Fruit fly (Drosophila melanogaster): ENCODE measurements around the gene nrm.

Gene nrm

DNA sequence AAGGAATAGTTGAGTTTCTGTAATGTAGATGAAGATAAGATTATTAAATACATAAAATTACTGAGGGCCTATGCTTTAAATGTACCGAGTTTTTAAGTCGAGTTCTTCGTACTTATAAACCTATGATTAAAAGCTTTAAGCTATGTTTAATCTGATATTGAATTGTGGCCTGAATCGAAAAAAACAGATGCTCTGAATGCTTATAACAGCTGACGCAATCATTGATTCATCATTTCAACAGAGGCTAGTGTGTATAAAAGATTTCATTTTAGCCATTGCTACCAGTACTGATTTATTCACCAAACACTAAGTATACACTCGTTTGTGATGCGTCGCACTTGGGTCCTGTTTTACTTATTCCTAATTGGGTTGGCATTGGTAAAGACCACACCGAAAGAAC is 10.8 kb upstream of the nrm start, which contains the start of gene CG32457:
Gene CG32457 (plus strand): TSS at position 301 of the 400 bp plus-strand sequence.
- TF ChIP-seq cnc (optimal IDR thresholded peaks at IDR 0.05): no peak
- TF ChIP-seq CG5204 (GFP tag; optimal IDR thresholded peaks at IDR 0.05): no peak
- TF ChIP-seq bab1 (GFP tag; optimal IDR thresholded peaks at IDR 0.05): no peak
- no peak for TF ChIP-seq tj (GFP tag; optimal IDR thresholded peaks at IDR 0.05)
- no peak for TF ChIP-seq pad (GFP tag; optimal IDR thresholded peaks at IDR 0.05)
- no peak for TF ChIP-seq CG7101 (tag; optimal IDR thresholded peaks at IDR 0.05)
- no peak for TF ChIP-seq CG7045 (GFP tag; optimal IDR thresholded peaks at IDR 0.05)
- no peak for TF ChIP-seq toe (GFP tag; optimal IDR thresholded peaks at IDR 0.05)
- TF ChIP-seq Hr96 (GFP tag; optimal IDR thresholded peaks at IDR 0.05): no peak
- no peak for TF ChIP-seq CG11617 (GFP tag; optimal IDR thresholded peaks at IDR 0.05)
- no peak for TF ChIP-seq CG1620 (GFP tag; optimal IDR thresholded peaks at IDR 0.05)
- TF ChIP-seq Crg-1 (GFP tag; optimal IDR thresholded peaks at IDR 0.05): no peak
- no peak for TF ChIP-seq CG33017 (tag; optimal IDR thresholded peaks at IDR 0.05)

DNA sequence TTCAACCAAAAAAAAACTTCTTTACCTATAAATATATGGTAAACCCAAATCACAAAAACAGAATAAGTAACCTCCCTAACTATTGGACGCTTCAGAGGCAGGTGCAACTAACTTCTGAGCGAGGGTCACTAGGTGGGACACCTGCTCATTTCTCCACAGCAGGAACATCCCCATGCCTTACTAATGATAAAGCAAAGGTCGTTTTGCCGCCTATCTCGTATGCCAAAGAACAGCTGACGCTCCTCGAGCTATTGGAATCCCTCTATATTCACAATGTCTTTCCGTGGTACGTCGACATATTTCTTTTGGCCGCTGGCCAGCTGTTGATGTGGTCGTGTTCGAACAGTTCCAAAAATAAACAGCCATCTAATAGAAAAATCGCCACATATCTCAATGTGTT is 8.7 kb upstream of the nrm start:
- no peak for TF ChIP-seq cic (GFP tag; optimal IDR thresholded peaks at IDR 0.05)
- no peak for TF ChIP-seq Hr96 (GFP tag; optimal IDR thresholded peaks at IDR 0.05)
- no peak for TF ChIP-seq kay (GFP tag; ENCODE audit: borderline replicate concordance)
- TF ChIP-seq CG33017 (tag; optimal IDR thresholded peaks at IDR 0.05): no peak

DNA sequence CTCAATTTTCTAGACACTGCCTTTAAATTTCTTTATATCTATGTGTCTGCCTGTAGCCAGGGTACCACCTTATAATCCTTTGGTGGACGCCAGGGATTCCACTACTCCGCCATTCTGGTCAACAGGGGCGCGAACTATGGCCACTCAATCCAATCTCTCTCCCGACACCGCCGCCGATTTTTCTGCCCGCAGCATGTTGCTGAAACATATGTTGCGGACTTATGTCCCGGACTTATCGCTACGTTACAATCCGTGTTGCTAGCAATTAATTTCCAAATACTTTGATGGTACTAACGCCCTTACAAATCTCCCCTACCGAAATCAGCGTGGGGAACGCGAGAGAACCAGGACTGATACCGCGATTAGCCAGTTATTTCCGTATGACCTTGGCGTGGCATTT is 7.0 kb downstream of the nrm start:
- TF ChIP-seq CG33017 (tag; optimal IDR thresholded peaks at IDR 0.05) (no peak), Clk (GFP tag; optimal IDR thresholded peaks at IDR 0.05) (no peak), cnc (optimal IDR thresholded peaks at IDR 0.05) (no peak), Crg-1 (GFP tag; optimal IDR thresholded peaks at IDR 0.05) (no peak), cic (GFP tag; optimal IDR thresholded peaks at IDR 0.05) (no peak), toe (GFP tag; optimal IDR thresholded peaks at IDR 0.05) (no peak), CG14711 (tag; optimal IDR thresholded peaks at IDR 0.05) (no peak)

DNA sequence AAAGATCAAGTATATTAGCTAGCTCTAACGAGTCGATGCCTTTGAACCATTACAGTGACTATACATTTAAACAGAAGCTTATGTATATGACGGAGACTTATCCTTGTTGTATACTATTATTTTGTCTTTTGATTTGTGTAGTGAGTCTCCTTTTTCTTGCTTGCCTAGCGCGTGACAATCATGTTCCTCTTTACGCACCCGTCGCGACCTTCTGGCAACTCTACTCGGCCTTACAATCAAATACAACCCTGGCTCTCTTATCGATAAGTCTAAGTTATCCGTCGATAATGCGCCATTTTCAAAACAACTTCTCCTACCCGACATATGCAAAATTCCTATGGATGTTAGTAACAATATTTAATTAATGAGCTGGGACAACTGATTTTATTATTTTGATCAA is 17.5 kb downstream of the nrm start:
- no peak for TF ChIP-seq CG5204 (GFP tag; optimal IDR thresholded peaks at IDR 0.05)
- no peak for TF ChIP-seq Clk (GFP tag; optimal IDR thresholded peaks at IDR 0.05)
- TF ChIP-seq ovo (GFP tag; optimal IDR thresholded peaks at IDR 0.05): no peak
- TF ChIP-seq pad (GFP tag; optimal IDR thresholded peaks at IDR 0.05): no peak
- TF ChIP-seq tj (GFP tag; optimal IDR thresholded peaks at IDR 0.05): no peak
- no peak for TF ChIP-seq bab1 (GFP tag; optimal IDR thresholded peaks at IDR 0.05)
- no peak for TF ChIP-seq toe (GFP tag; optimal IDR thresholded peaks at IDR 0.05)
- TF ChIP-seq cnc (optimal IDR thresholded peaks at IDR 0.05): no peak
- no peak for TF ChIP-seq CG12768 (GFP tag; optimal IDR thresholded peaks at IDR 0.05)
- no peak for TF ChIP-seq CG33017 (tag; optimal IDR thresholded peaks at IDR 0.05)
- TF ChIP-seq cic (GFP tag; optimal IDR thresholded peaks at IDR 0.05): no peak
- no peak for TF ChIP-seq CG14711 (tag; optimal IDR thresholded peaks at IDR 0.05)

DNA sequence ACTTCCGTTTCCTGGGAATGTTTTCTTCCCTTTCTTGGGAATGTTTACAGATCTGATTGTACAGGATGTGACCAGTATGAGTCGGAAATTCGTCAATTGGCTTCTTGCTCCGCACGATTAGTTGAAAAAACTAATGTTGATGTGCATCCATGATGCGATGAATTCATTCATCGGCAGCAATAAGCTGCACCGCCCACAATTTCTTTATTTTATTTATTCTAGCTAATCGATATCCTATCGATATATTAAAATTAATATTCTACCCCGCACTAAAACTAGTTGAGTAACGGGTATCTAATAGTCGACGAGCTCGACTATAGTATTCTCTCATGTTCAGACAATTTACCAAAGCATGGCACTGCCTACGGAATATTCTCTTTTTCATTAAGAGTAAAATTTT is 23.1 kb downstream of the nrm start:
- no peak for TF ChIP-seq CG33017 (tag; optimal IDR thresholded peaks at IDR 0.05)
- TF ChIP-seq kay (GFP tag; ENCODE audit: borderline replicate concordance): no peak

DNA sequence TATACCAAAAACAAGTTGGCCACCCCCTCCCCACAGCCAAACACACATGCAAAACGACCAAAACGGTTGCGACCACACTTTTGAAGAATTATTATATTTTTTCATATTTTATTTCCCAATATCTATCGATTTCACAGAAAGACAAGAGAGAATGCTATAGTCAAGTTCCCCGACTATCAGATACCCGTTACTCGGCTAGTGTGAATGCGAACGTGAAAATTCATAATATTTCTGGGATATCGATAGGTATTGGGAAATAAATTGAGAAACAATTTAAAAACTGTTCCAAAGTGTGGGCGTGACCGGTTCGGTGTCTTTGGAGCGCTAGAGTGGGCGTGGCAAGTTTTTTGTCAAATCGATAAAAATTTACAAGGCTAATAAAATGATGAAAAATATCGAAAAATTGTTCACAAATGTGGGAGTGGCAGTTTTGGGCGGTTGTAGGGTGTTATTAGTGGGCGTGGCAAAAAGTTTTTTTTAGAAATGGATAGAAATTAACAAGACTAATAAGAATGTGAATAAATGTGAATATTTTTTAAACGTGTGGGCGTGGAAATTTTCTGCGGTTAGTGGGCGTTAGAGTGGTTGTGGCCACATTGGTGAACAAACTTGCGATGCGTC is 24.3 kb downstream of the nrm start:
- TF ChIP-seq Hr96 (GFP tag; optimal IDR thresholded peaks at IDR 0.05): no peak
- TF ChIP-seq CG11617 (GFP tag; optimal IDR thresholded peaks at IDR 0.05): no peak
- no peak for TF ChIP-seq cnc (optimal IDR thresholded peaks at IDR 0.05)
- TF ChIP-seq CG5204 (GFP tag; optimal IDR thresholded peaks at IDR 0.05): no peak
- no peak for TF ChIP-seq pad (GFP tag; optimal IDR thresholded peaks at IDR 0.05)
- no peak for TF ChIP-seq CG12768 (GFP tag; optimal IDR thresholded peaks at IDR 0.05)
- TF ChIP-seq toe (GFP tag; optimal IDR thresholded peaks at IDR 0.05): no peak
- no peak for TF ChIP-seq CG14711 (tag; optimal IDR thresholded peaks at IDR 0.05)
- TF ChIP-seq bab1 (GFP tag; optimal IDR thresholded peaks at IDR 0.05): no peak
- TF ChIP-seq CG7045 (GFP tag; optimal IDR thresholded peaks at IDR 0.05): no peak
- TF ChIP-seq kay (GFP tag; ENCODE audit: borderline replicate concordance): no peak
- TF ChIP-seq Crg-1 (GFP tag; optimal IDR thresholded peaks at IDR 0.05): no peak
- no peak for TF ChIP-seq CG7101 (tag; optimal IDR thresholded peaks at IDR 0.05)

DNA sequence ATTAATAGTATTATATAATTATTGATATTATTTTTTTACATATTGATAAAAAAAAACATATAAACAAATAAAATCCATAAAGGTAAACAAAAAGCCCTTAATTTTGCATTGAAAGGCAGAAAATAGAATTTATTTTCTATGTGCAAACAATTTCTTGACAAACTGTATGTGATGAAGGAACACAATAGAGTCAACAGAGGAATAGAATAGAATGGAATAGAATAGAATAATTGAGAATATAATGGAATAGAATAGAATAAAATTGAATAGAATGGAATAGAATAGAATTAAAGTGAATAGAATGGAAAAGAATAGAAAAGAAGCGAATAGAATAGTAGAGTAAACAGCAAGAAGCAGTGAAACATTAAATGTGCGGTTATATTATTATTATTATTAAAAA is 83.1 kb downstream of the nrm start:
- TF ChIP-seq CG11617 (GFP tag; optimal IDR thresholded peaks at IDR 0.05): no peak
- TF ChIP-seq ovo (GFP tag; optimal IDR thresholded peaks at IDR 0.05): no peak
- no peak for TF ChIP-seq cic (GFP tag; optimal IDR thresholded peaks at IDR 0.05)
- TF ChIP-seq CG1620 (GFP tag; optimal IDR thresholded peaks at IDR 0.05): no peak

DNA sequence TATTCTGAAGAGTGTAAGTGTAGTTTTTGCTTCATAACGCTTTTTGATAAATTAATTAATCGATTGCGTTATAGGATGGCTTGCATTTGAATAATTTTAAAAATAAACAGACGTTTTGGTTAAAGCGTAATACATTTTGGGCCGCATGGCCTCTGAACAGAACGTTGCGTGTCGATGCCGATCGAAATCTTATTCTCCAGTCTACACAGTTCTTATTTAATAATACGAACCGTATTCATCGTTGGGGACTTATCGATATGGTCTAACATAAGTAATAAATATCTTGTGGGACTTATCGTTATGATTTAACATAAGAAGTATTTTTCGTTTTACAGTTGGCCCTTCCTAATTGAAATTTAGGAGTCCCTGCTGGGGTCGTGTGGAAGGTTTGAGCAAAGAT is 90.8 kb downstream of the nrm start:
- TF ChIP-seq cnc (optimal IDR thresholded peaks at IDR 0.05) (no peak), CG5204 (GFP tag; optimal IDR thresholded peaks at IDR 0.05) (no peak), tj (GFP tag; optimal IDR thresholded peaks at IDR 0.05) (no peak), toe (GFP tag; optimal IDR thresholded peaks at IDR 0.05) (no peak), CG11617 (GFP tag; optimal IDR thresholded peaks at IDR 0.05) (no peak), CG14711 (tag; optimal IDR thresholded peaks at IDR 0.05) (no peak), Crg-1 (GFP tag; optimal IDR thresholded peaks at IDR 0.05) (no peak), CG33017 (tag; optimal IDR thresholded peaks at IDR 0.05) (no peak), cic (GFP tag; optimal IDR thresholded peaks at IDR 0.05) (no peak), kay (GFP tag; ENCODE audit: borderline replicate concordance) (no peak)
